Worm (Caenorhabditis elegans) whole organism, early embryonic: ENCODE data around the gene faxc-2.

ENCODE experiments used
- B0310.2 ChIP-seq: sonication (generic microtip); optimal IDR thresholded peaks from 2 replicates; lab custom pipeline; 2016; ENCODE audit warnings: mild to moderate bottlenecking, missing genetic modification characterization, missing compliant biosample characterization
- F13C5.2 ChIP-seq: sonication (generic microtip); optimal IDR thresholded peaks from 2 replicates; lab custom pipeline; 2017; ENCODE audit warnings: mild to moderate bottlenecking, missing genetic modification characterization, inconsistent platforms, missing compliant biosample characterization
- aly-1 ChIP-seq: sonication (generic microtip); optimal IDR thresholded peaks from 2 replicates; lab custom pipeline; 2016; ENCODE audit warnings: missing genetic modification characterization, missing compliant biosample characterization
- ama-1 ChIP-seq: fragments of 150-350 bp; optimal IDR thresholded peaks from 2 replicates; lab custom pipeline; 2014
- ceh-13 ChIP-seq: fragments of 200-800 bp; sonication (Bioruptor generic); optimal IDR thresholded peaks from 2 replicates; lab custom pipeline; 2018; ENCODE audit warnings: mild to moderate bottlenecking, missing genetic modification characterization, missing compliant biosample characterization
- ceh-36 ChIP-seq: sonication (generic microtip); optimal IDR thresholded peaks from 2 replicates; lab custom pipeline; 2016; ENCODE audit warnings: missing genetic modification characterization, inconsistent platforms, missing compliant biosample characterization
- ets-7 ChIP-seq: sonication (generic microtip); optimal IDR thresholded peaks from 2 replicates; lab custom pipeline; 2016; ENCODE audit warnings: missing genotype, missing genetic modification characterization, missing compliant biosample characterization
- flt-1 ChIP-seq: fragments of 200-800 bp; sonication (Bioruptor generic); IDR thresholded peaks from 2 replicates; pipeline ENCODE4 v1.3.6; 2022; ENCODE audit warnings: missing genetic modification characterization, missing compliant biosample characterization
- hmbx-1 ChIP-seq: sonication (generic microtip); optimal IDR thresholded peaks from 2 replicates; lab custom pipeline; 2016; ENCODE audit warnings: mild to moderate bottlenecking, missing genetic modification characterization, missing compliant biosample characterization
- hmg-4 ChIP-seq: fragments of 200-800 bp; sonication (Bioruptor generic); optimal IDR thresholded peaks from 2 replicates; lab custom pipeline; 2018; ENCODE audit warnings: mild to moderate bottlenecking, missing genetic modification characterization, missing compliant biosample characterization
- hnd-1 ChIP-seq: sonication (generic microtip); optimal IDR thresholded peaks from 2 replicates; lab custom pipeline; 2016; ENCODE audit warnings: missing genetic modification characterization, missing compliant biosample characterization
- pes-1 ChIP-seq: fragments of 200-800 bp; sonication (Bioruptor generic); IDR thresholded peaks from 2 replicates; pipeline ENCODE4 v1.3.6; 2022; ENCODE audit warnings: missing genetic modification reagents, missing genetic modification characterization, missing compliant biosample characterization
- scrt-1 ChIP-seq: fragments of 200-800 bp; sonication (Bioruptor generic); IDR thresholded peaks from 2 replicates; pipeline ENCODE4 v1.3.6; 2022; ENCODE audit warnings: missing genetic modification characterization, missing compliant biosample characterization
- sea-1 ChIP-seq: fragments of 200-800 bp; sonication (Bioruptor generic); conservative IDR thresholded peaks from 2 replicates; pipeline ENCODE4 v1.3.6; 2022; ENCODE audit warnings: missing genetic modification characterization, missing compliant biosample characterization
- tbx-11 ChIP-seq: fragments of 200-800 bp; sonication (Bioruptor generic); IDR thresholded peaks from 2 replicates; pipeline ENCODE4 v1.3.6; 2022; ENCODE audit warnings: missing genetic modification characterization, missing compliant biosample characterization
- tbx-37 ChIP-seq: fragments of 200-800 bp; sonication (Bioruptor generic); conservative IDR thresholded peaks from 2 replicates; pipeline ENCODE4 v1.3.6; 2022; ENCODE audit warnings: missing genetic modification reagents, missing genetic modification characterization, missing compliant biosample characterization
- tra-4 ChIP-seq: sonication (generic microtip); optimal IDR thresholded peaks from 2 replicates; lab custom pipeline; 2017; ENCODE audit warnings: missing genetic modification characterization, missing compliant biosample characterization

The faxc-2 gene

ce11 chrII:13334966-13335698, 26.0 kb downstream of the faxc-2 start:
- no peak for TF ChIP-seq hnd-1 (tag; lab: Kevin White, UChicago)
- TF ChIP-seq tra-4 (tag; lab: Kevin White, UChicago) = no peak
- TF ChIP-seq hmbx-1 (tag; lab: Kevin White, UChicago) = no peak
- TF ChIP-seq flt-1 (GFP tag; lab: Robert Waterston, UW) = peak; percentile 9; the same call in 1 of the 2 replicates
- peak; percentile 8 for TF ChIP-seq ceh-13 (GFP tag; lab: Kevin White, UChicago)
- peak; percentile 81 for TF ChIP-seq hmg-4 (GFP tag; lab: Kevin White, UChicago)
- TF ChIP-seq ets-7 = peak; percentile 8
- TF ChIP-seq B0310.2 (tag; lab: Kevin White, UChicago) = peak; percentile 71
- TF ChIP-seq F13C5.2 (tag; lab: Kevin White, UChicago) = peak; percentile 45
- TF ChIP-seq tbx-11 (GFP tag; lab: Robert Waterston, UW) = peak; percentile 20; the same call in 1 of the 2 replicates
- TF ChIP-seq pes-1 = no peak

ce11 chrII:13337959-13338358, 28.9 kb downstream of the faxc-2 start, which contains the start of gene mrpl-20:
TSS of gene mrpl-20 (plus strand) at chrII:13338281.
- TF ChIP-seq hmg-4 (GFP tag; lab: Kevin White, UChicago) (no peak), pes-1 (no peak), tra-4 (tag; lab: Kevin White, UChicago) (no peak), hnd-1 (tag; lab: Kevin White, UChicago) (no peak), ama-1 (no peak), flt-1 (GFP tag; lab: Robert Waterston, UW) (no peak), scrt-1 (GFP tag; lab: Robert Waterston, UW) (no peak)

- TF ChIP-seq ceh-13 (GFP tag; lab: Kevin White, UChicago) (no peak), ama-1 (no peak), F13C5.2 (tag; lab: Kevin White, UChicago) (no peak), tbx-37 (GFP tag; lab: Robert Waterston, UW) (no peak), flt-1 (GFP tag; lab: Robert Waterston, UW) (no peak), aly-1 (no peak), B0310.2 (tag; lab: Kevin White, UChicago) (no peak), sea-1 (no peak), tra-4 (tag; lab: Kevin White, UChicago) (no peak), tbx-11 (GFP tag; lab: Robert Waterston, UW) (no peak), hnd-1 (tag; lab: Kevin White, UChicago) (no peak), ets-7 (no peak), ceh-36 (tag; lab: Kevin White, UChicago) (no peak)
Measured at ce11 chrII:13339984-13340383, 30.9 kb downstream of the faxc-2 start.

- TF ChIP-seq sea-1 = no peak
- TF ChIP-seq F13C5.2 (tag; lab: Kevin White, UChicago) = no peak
- TF ChIP-seq pes-1 = no peak
- TF ChIP-seq ceh-36 (tag; lab: Kevin White, UChicago) = peak; percentile 78
- 0 out of 2 replicates have a peak, but pooled peaks have one; percentile 1 for TF ChIP-seq flt-1 (GFP tag; lab: Robert Waterston, UW)
- TF ChIP-seq B0310.2 (tag; lab: Kevin White, UChicago) = no peak
- TF ChIP-seq hmg-4 (GFP tag; lab: Kevin White, UChicago) = no peak
- TF ChIP-seq ceh-13 (GFP tag; lab: Kevin White, UChicago) = no peak
Measured at ce11 chrII:13341320-13341719, 32.2 kb downstream of the faxc-2 start.

ce11 chrII:13356092-13356491, 47.0 kb downstream of the faxc-2 start, which contains the start of gene dmsr-3:
TSS of gene dmsr-3 (minus strand) at chrII:13356192.
- TF ChIP-seq aly-1 = no peak
- no peak for TF ChIP-seq ama-1
- no peak for TF ChIP-seq tbx-37 (GFP tag; lab: Robert Waterston, UW)
- TF ChIP-seq flt-1 (GFP tag; lab: Robert Waterston, UW) = no peak
- TF ChIP-seq scrt-1 (GFP tag; lab: Robert Waterston, UW) = no peak
- TF ChIP-seq ceh-13 (GFP tag; lab: Kevin White, UChicago) = no peak
- TF ChIP-seq tbx-11 (GFP tag; lab: Robert Waterston, UW) = no peak
- TF ChIP-seq hnd-1 (tag; lab: Kevin White, UChicago) = no peak
- no peak for TF ChIP-seq tra-4 (tag; lab: Kevin White, UChicago)
- no peak for TF ChIP-seq ceh-36 (tag; lab: Kevin White, UChicago)
- no peak for TF ChIP-seq pes-1
- TF ChIP-seq ets-7 = no peak
- no peak for TF ChIP-seq hmbx-1 (tag; lab: Kevin White, UChicago)
- no peak for TF ChIP-seq F13C5.2 (tag; lab: Kevin White, UChicago)
- TF ChIP-seq sea-1 = no peak
- TF ChIP-seq hmg-4 (GFP tag; lab: Kevin White, UChicago) = no peak
- TF ChIP-seq B0310.2 (tag; lab: Kevin White, UChicago) = no peak
